Worm (Caenorhabditis elegans): Measurements from ENCODE around the gene F31B12.4.

ce11 chrX:10760958-10761357 lies 43.6 kb upstream of the F31B12.4 start:
- TF ChIP-seq tab-1 (GFP tag; IDR thresholded peaks at IDR 0.05) (no peak), klf-2 (GFP tag; conservative IDR thresholded peaks at IDR 0.05) (no peak), flt-1 (GFP tag; IDR thresholded peaks at IDR 0.05) (no peak)

Data from whole organism, midembryonic.